Fruit fly (Drosophila melanogaster) whole organism: ENCODE measurements around the gene CaBP1.

Experiments
- EcR ChIP-seq, 2 experiments: fragments of >200 bp; optimal IDR thresholded peaks; 2 replicates each; lab custom pipeline; 2017; ENCODE audit warnings: missing biosample characterization in 2 of 2, missing genetic modification characterization in 2 of 2, missing genetic modification reagents in 2 of 2
- pan ChIP-seq: fragments of >200 bp; optimal IDR thresholded peaks from 2 replicates; lab custom pipeline; 2017
- psq ChIP-seq: fragments of >200 bp; optimal IDR thresholded peaks from 2 replicates; lab custom pipeline; 2017
- usp ChIP-seq: fragments of >200 bp; optimal IDR thresholded peaks from 2 replicates; lab custom pipeline; 2017; ENCODE audit warnings: missing biosample characterization, missing genetic modification characterization, mixed read lengths

DNA sequence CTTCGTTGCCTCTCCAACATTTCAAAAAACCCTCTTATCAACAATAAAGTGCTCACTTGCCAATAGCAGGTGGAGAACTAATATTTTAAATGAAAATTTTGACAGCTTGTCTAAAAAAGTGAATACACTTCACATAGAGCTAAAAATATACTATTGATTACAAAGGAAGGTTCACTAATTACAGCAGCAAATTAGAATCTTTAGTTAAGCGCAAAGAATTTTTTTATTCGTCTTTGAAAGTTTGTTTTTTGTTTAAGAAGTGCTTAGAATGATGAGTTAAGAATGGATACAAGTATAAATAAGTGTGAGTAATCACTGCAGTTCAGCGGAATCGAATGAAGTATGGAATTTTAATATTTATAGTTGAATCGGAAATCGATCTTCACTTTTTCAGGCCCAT, 14.3 kb downstream of the CaBP1 start, which contains the start of gene CG44405:
- TF ChIP-seq psq, result no peak
- TF ChIP-seq pan (lab: Kevin White, UChicago), result no peak
- TF ChIP-seq EcR (GFP tag; optimal IDR thresholded peaks at IDR 0.05; lab: Kevin White, UChicago), result no peak
- TF ChIP-seq usp (GFP tag; lab: Kevin White, UChicago), result no peak
